Worm (Caenorhabditis elegans): Measurements from ENCODE around the gene T11F9.14.

T11F9.14 gene

ce11 chrV:11470210-11470713, 10.4 kb downstream of the T11F9.14 start, which contains the start of gene aat-6:
Gene aat-6 (minus strand): TSS chrV:11470663.
- TF ChIP-seq ets-4 (GFP tag; optimal IDR thresholded peaks at IDR 0.05): peak; percentile 38
- TF ChIP-seq cebp-1 (GFP tag; IDR thresholded peaks at IDR 0.05): no peak
- no peak for TF ChIP-seq cebp-1 (tag; optimal IDR thresholded peaks at IDR 0.05)
- TF ChIP-seq nhr-80 (tag; optimal IDR thresholded peaks at IDR 0.05): peak; percentile 92
- peak in 1 of 2 experiments; percentile 23 for TF ChIP-seq let-607 (tag; optimal IDR thresholded peaks at IDR 0.05)

ce11 chrV:11462963-11463453, 17.6 kb downstream of the T11F9.14 start, which contains the start of gene zipt-16:
Gene zipt-16 (plus strand): TSS chrV:11463013.
- TF ChIP-seq ceh-100 (GFP tag; IDR thresholded peaks at IDR 0.05) (no peak), hlh-12 (tag; optimal IDR thresholded peaks at IDR 0.05) (no peak), K12H6.12 (tag; optimal IDR thresholded peaks at IDR 0.05) (no peak), unc-62 (GFP tag; optimal IDR thresholded peaks at IDR 0.05) (no peak), nhr-80 (tag; optimal IDR thresholded peaks at IDR 0.05) (no peak), F23B12.7 (tag; optimal IDR thresholded peaks at IDR 0.05; ENCODE audit: insufficient read depth) (no peak), hmg-20 (GFP tag; IDR thresholded peaks at IDR 0.05) (no peak), nfya-2 (GFP tag; IDR thresholded peaks at IDR 0.05) (no peak), cebp-1 (GFP tag; IDR thresholded peaks at IDR 0.05) (no peak), cebp-1 (tag; optimal IDR thresholded peaks at IDR 0.05) (no peak), madf-3 (GFP tag; IDR thresholded peaks at IDR 0.05) (no peak), let-526 (GFP tag; IDR thresholded peaks at IDR 0.05) (no peak), Y53G8AR.9 (GFP tag; conservative IDR thresholded peaks at IDR 0.05) (no peak), C17E4.6 (GFP tag; IDR thresholded peaks at IDR 0.05) (no peak)

DNA sequence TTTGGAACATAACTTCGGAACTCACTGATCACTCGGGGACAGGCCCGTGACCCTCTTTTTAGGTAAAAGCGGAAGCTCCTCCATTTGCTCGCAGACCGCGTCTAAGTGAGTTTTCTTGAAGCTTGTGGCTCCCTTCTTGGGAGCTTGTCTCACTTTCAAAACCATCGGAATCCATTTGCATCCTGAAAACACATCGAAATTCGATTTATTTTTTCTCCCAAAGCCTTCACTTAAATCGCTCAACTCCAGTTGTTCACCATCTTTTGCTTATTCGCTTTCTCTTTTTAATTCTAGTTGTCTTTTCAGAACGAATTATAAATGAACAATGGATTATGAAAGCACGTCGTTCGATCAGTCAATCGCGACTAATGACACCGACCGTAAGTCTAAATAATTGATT, 21.4 kb downstream of the T11F9.14 start, which contains the start of gene T11F9.1:
Gene T11F9.1, plus strand, starts transcription at position 301 of the 400 bp plus-strand sequence.
- TF ChIP-seq egrh-3 (GFP tag; IDR thresholded peaks at IDR 0.05) (no peak), ceh-91 (GFP tag; IDR thresholded peaks at IDR 0.05) (no peak), B0035.1 (tag; optimal IDR thresholded peaks at IDR 0.05) (no peak), lsy-27 (tag; optimal IDR thresholded peaks at IDR 0.05; ENCODE audit: borderline replicate concordance, insufficient read depth) (no peak), efl-1 (GFP tag; optimal IDR thresholded peaks at IDR 0.05) (no peak), tbp1 (GFP tag; optimal IDR thresholded peaks at IDR 0.05) (no peak), tlf-1 (GFP tag; optimal IDR thresholded peaks at IDR 0.05) (no peak), nfyb-1 (GFP tag; IDR thresholded peaks at IDR 0.05) (no peak)

DNA sequence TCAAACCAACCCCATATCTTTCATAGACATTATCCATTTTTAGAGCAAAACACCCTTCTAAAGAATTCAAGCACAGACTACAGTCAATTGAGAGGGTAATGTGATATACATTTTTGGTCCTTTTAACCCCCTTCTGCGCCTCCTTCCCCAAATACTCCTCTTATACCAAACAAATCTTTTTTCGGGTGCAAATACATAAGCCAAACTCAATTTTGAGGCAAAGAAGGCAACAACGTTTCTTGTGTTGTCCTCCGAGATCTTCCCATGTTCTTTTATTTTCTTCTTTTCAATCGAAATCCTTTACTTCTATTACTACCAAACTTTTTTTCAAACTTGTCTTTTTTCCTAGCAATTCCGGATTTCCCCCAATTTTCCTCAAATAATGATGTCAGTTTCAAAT, 25.7 kb downstream of the T11F9.14 start:
- TF ChIP-seq rec-8 (tag; optimal IDR thresholded peaks at IDR 0.05) (no peak), let-607 (tag; optimal IDR thresholded peaks at IDR 0.05) (no peak), die-1 (tag; optimal IDR thresholded peaks at IDR 0.05) (no peak), F23B12.7 (tag; optimal IDR thresholded peaks at IDR 0.05; ENCODE audit: insufficient read depth) (no peak), snpc-1.3 (tag; optimal IDR thresholded peaks at IDR 0.05; ENCODE audit: insufficient read depth) (no peak), attf-3 (GFP tag; conservative IDR thresholded peaks at IDR 0.05) (no peak), madf-6 (GFP tag; IDR thresholded peaks at IDR 0.05) (no peak), T07F8.4 (tag; optimal IDR thresholded peaks at IDR 0.05) (no peak), B0019.2 (GFP tag; conservative IDR thresholded peaks at IDR 0.05) (no peak), ceh-91 (GFP tag; IDR thresholded peaks at IDR 0.05) (no peak), ztf-25 (GFP tag; IDR thresholded peaks at IDR 0.05) (no peak), lin-26 (GFP tag; IDR thresholded peaks at IDR 0.05) (no peak), nhr-179 (tag; optimal IDR thresholded peaks at IDR 0.05) (no peak), hlh-26 (GFP tag; conservative IDR thresholded peaks at IDR 0.05) (no peak), F33H1.4 (GFP tag; IDR thresholded peaks at IDR 0.05) (no peak)
